Fruit fly (Drosophila melanogaster) whole organism, embryonic: Measurements from ENCODE around the gene yellow-b.

ENCODE experiments used
- Atf-2 ChIP-seq: fragments of 200-800 bp; sonication (Bioruptor generic); optimal IDR thresholded peaks from 2 replicates; lab custom pipeline; 2016; ENCODE audit warnings: missing biosample characterization, missing genetic modification characterization
- BtbVII ChIP-seq: fragments of 200-800 bp; sonication (Bioruptor generic); optimal IDR thresholded peaks from 3 replicates; lab custom pipeline; 2017; ENCODE audit warnings: missing biosample characterization, mild to moderate bottlenecking, missing genetic modification characterization
- CG10147 ChIP-seq: fragments of 200-800 bp; sonication (Bioruptor generic); optimal IDR thresholded peaks from 2 replicates; lab custom pipeline; 2019; ENCODE audit warnings: missing biosample characterization, mild to moderate bottlenecking, missing genetic modification characterization, moderate library complexity
- CG10267 ChIP-seq: fragments of 200-800 bp; sonication (Bioruptor generic); optimal IDR thresholded peaks from 2 replicates; lab custom pipeline; 2018; ENCODE audit warnings: missing biosample characterization, mild to moderate bottlenecking, missing genetic modification characterization, moderate library complexity
- CG12299 ChIP-seq: fragments of 200-800 bp; sonication (Bioruptor generic); optimal IDR thresholded peaks from 2 replicates; lab custom pipeline; 2018; ENCODE audit warnings: missing biosample characterization, mild to moderate bottlenecking, missing genetic modification characterization
- CG14050 ChIP-seq: fragments of 200-800 bp; sonication (Bioruptor generic); IDR thresholded peaks from 3 replicates; pipeline ENCODE4 v1.3.6; 2022; ENCODE audit warnings: missing biosample characterization, missing genetic modification characterization
- CG1529 ChIP-seq: fragments of 200-800 bp; sonication (Bioruptor generic); optimal IDR thresholded peaks from 3 replicates; lab custom pipeline; 2018; ENCODE audit warnings: missing biosample characterization, missing genetic modification characterization
- CG15479 ChIP-seq: fragments of 200-800 bp; sonication (Bioruptor generic); optimal IDR thresholded peaks from 3 replicates; lab custom pipeline; 2019; ENCODE audit warnings: missing biosample characterization, mild to moderate bottlenecking, missing genetic modification characterization, moderate library complexity
- CG1602 ChIP-seq: fragments of 200-800 bp; sonication (Bioruptor generic); optimal IDR thresholded peaks from 3 replicates; lab custom pipeline; 2016; ENCODE audit warnings: missing biosample characterization, missing genetic modification characterization
- CG16779 ChIP-seq: fragments of 200-800 bp; sonication (Bioruptor generic); IDR thresholded peaks from 2 replicates; pipeline ENCODE4 v1.3.6; 2022; ENCODE audit warnings: missing biosample characterization, missing genetic modification characterization
- CG17385 ChIP-seq: fragments of 200-800 bp; sonication (Bioruptor generic); optimal IDR thresholded peaks from 3 replicates; lab custom pipeline; 2018; ENCODE audit warnings: missing biosample characterization, mild to moderate bottlenecking, missing genetic modification characterization
- CG18011 ChIP-seq: fragments of 200-800 bp; sonication (Bioruptor generic); optimal IDR thresholded peaks from 2 replicates; lab custom pipeline; 2017; ENCODE audit warnings: missing biosample characterization, missing genetic modification characterization, mild to moderate bottlenecking, moderate library complexity, missing genotype
- CG18262 ChIP-seq: fragments of 200-800 bp; optimal IDR thresholded peaks from 3 replicates; lab custom pipeline; 2019; ENCODE audit warnings: missing biosample characterization, mild to moderate bottlenecking, missing genetic modification characterization, moderate library complexity
- CG34224 ChIP-seq: fragments of 200-800 bp; sonication (Bioruptor generic); IDR thresholded peaks from 3 replicates; pipeline ENCODE4 v1.3.6; 2022; ENCODE audit warnings: missing biosample characterization, missing genetic modification characterization; ENCODE audit not compliant: partially characterized antibody
- CG4424 ChIP-seq: fragments of 200-800 bp; sonication (Bioruptor generic); optimal IDR thresholded peaks from 3 replicates; lab custom pipeline; 2016; ENCODE audit warnings: missing biosample characterization, missing genetic modification characterization
- CG7928 ChIP-seq: fragments of 200-800 bp; sonication (Bioruptor generic); optimal IDR thresholded peaks from 2 replicates; lab custom pipeline; 2017; ENCODE audit warnings: missing biosample characterization, mild to moderate bottlenecking, missing genetic modification characterization
- CG8290 ChIP-seq, 3 experiments: fragments of 200-800 bp; sonication (Bioruptor generic); optimal IDR thresholded peaks; 2 replicates each; lab custom pipeline; 2016 to 2019; ENCODE audit warnings: missing biosample characterization in 3 of 3, missing genetic modification characterization in 3 of 3, mild to moderate bottlenecking in 2 of 3, moderate library complexity in 1 of 3
- CG8478 ChIP-seq: fragments of >200 bp; optimal IDR thresholded peaks from 2 replicates; lab custom pipeline; 2018
- CG8765 ChIP-seq: fragments of 200-800 bp; sonication (Bioruptor generic); IDR thresholded peaks from 2 replicates; pipeline ENCODE4 v1.3.6; 2022; ENCODE audit warnings: missing biosample characterization, missing genetic modification characterization
- CG9437 ChIP-seq: fragments of 200-800 bp; sonication (Bioruptor generic); optimal IDR thresholded peaks from 2 replicates; lab custom pipeline; 2018; ENCODE audit warnings: missing biosample characterization, mild to moderate bottlenecking, missing genetic modification characterization
- Camta ChIP-seq: fragments of 200-800 bp; sonication (Bioruptor generic); optimal IDR thresholded peaks from 2 replicates; lab custom pipeline; 2016; ENCODE audit warnings: missing biosample characterization, missing genetic modification characterization
- CoRest ChIP-seq: fragments of 200-800 bp; sonication (Bioruptor generic); optimal IDR thresholded peaks from 3 replicates; lab custom pipeline; 2018; ENCODE audit warnings: missing biosample characterization, mild to moderate bottlenecking, missing genetic modification characterization, moderate library complexity
- Doc2 ChIP-seq: fragments of 200-800 bp; sonication (Bioruptor generic); IDR thresholded peaks from 2 replicates; pipeline ENCODE4 v1.3.6; 2022; ENCODE audit warnings: missing biosample characterization, missing genetic modification characterization
- HLH4C ChIP-seq: fragments of 200-800 bp; sonication (Bioruptor generic); IDR thresholded peaks from 3 replicates; pipeline ENCODE4 v1.3.6; 2022; ENCODE audit warnings: missing biosample characterization, missing genetic modification characterization; ENCODE audit not compliant: partially characterized antibody
- Hmr ChIP-seq: fragments of 200-800 bp; sonication (Bioruptor generic); optimal IDR thresholded peaks from 3 replicates; lab custom pipeline; 2017; ENCODE audit warnings: mild to moderate bottlenecking, missing biosample characterization, missing genetic modification reagents, missing genetic modification characterization
- Hr3 ChIP-seq: fragments of 200-800 bp; sonication (Bioruptor generic); optimal IDR thresholded peaks from 3 replicates; lab custom pipeline; 2016; ENCODE audit warnings: missing biosample characterization, missing genetic modification characterization
- Neu2 ChIP-seq: fragments of 200-800 bp; sonication (Bioruptor generic); optimal IDR thresholded peaks from 3 replicates; lab custom pipeline; 2016; ENCODE audit warnings: missing biosample characterization, missing genetic modification characterization, borderline replicate concordance
- Side ChIP-seq: fragments of 200-800 bp; sonication (Bioruptor generic); optimal IDR thresholded peaks from 2 replicates; lab custom pipeline; 2016; ENCODE audit warnings: missing biosample characterization, missing genetic modification characterization
- Xrp1 ChIP-seq: fragments of 200-800 bp; sonication (Bioruptor generic); IDR thresholded peaks from 2 replicates; pipeline ENCODE4 v1.3.6; 2022; ENCODE audit warnings: missing biosample characterization, missing genetic modification characterization
- ash1 ChIP-seq: fragments of 200-800 bp; sonication (Bioruptor generic); optimal IDR thresholded peaks from 2 replicates; lab custom pipeline; 2018; ENCODE audit warnings: missing biosample characterization, mild to moderate bottlenecking, missing genetic modification characterization
- ato ChIP-seq: fragments of 200-800 bp; sonication (Bioruptor generic); IDR thresholded peaks from 2 replicates; pipeline ENCODE4 v1.3.6; 2022; ENCODE audit warnings: missing biosample characterization, missing genetic modification characterization; ENCODE audit not compliant: partially characterized antibody
- bcd ChIP-seq: fragments of 200-800 bp; sonication (Bioruptor generic); optimal IDR thresholded peaks from 2 replicates; lab custom pipeline; 2017; ENCODE audit warnings: missing biosample characterization, mild to moderate bottlenecking, missing genetic modification characterization
- ci ChIP-seq: fragments of 200-800 bp; sonication (Bioruptor generic); IDR thresholded peaks from 3 replicates; pipeline ENCODE4 v1.3.6; 2022; ENCODE audit warnings: missing biosample characterization, missing genetic modification characterization
- crc ChIP-seq: fragments of 200-800 bp; sonication (Bioruptor generic); optimal IDR thresholded peaks from 2 replicates; lab custom pipeline; 2016; ENCODE audit warnings: missing biosample characterization, missing genetic modification characterization
- crol ChIP-seq: fragments of 200-800 bp; sonication (Bioruptor generic); IDR thresholded peaks from 2 replicates; pipeline ENCODE4 v1.3.6; 2022; ENCODE audit warnings: missing biosample characterization, missing genetic modification characterization
- da ChIP-seq: fragments of 200-800 bp; sonication (Bioruptor generic); optimal IDR thresholded peaks from 2 replicates; lab custom pipeline; 2016; ENCODE audit warnings: missing biosample characterization, missing genetic modification characterization
- exex ChIP-seq: fragments of 200-800 bp; sonication (Bioruptor generic); optimal IDR thresholded peaks from 4 replicates; lab custom pipeline; 2018; ENCODE audit warnings: missing biosample characterization, mild to moderate bottlenecking, missing genetic modification characterization, moderate library complexity
- fd3F ChIP-seq: fragments of 200-800 bp; sonication (Bioruptor generic); optimal IDR thresholded peaks from 2 replicates; lab custom pipeline; 2018; ENCODE audit warnings: missing biosample characterization, mild to moderate bottlenecking, missing genetic modification characterization, moderate library complexity
- gce ChIP-seq: fragments of 200-800 bp; sonication (Bioruptor generic); IDR thresholded peaks from 3 replicates; pipeline ENCODE4 v1.3.6; 2022; ENCODE audit warnings: missing biosample characterization, missing genetic modification characterization
- gsb-n ChIP-seq: fragments of 200-800 bp; sonication (Bioruptor generic); optimal IDR thresholded peaks from 3 replicates; lab custom pipeline; 2018; ENCODE audit warnings: missing biosample characterization, mild to moderate bottlenecking, missing genetic modification characterization
- lilli ChIP-seq: fragments of 200-800 bp; sonication (Bioruptor generic); optimal IDR thresholded peaks from 3 replicates; lab custom pipeline; 2016; ENCODE audit warnings: missing biosample characterization, missing genetic modification characterization
- lmd ChIP-seq: fragments of 200-800 bp; sonication (Bioruptor generic); IDR thresholded peaks from 2 replicates; pipeline ENCODE4 v1.3.6; 2022; ENCODE audit warnings: missing biosample characterization, missing genetic modification characterization
- lov ChIP-seq, 2 experiments: fragments of 200-800 bp in 1 of 2; fragments of >200 bp in 1 of 2; sonication (Bioruptor generic) in 1 of 2; IDR thresholded peaks in 1 of 2; optimal IDR thresholded peaks in 1 of 2; 2 replicates in 1 of 2; 3 replicates in 1 of 2; pipeline versions ENCODE4 v1.3.6 to Lab custom; 2017 to 2022; ENCODE audit warnings: missing biosample characterization in 1 of 2, missing genetic modification characterization in 1 of 2
- ranshi ChIP-seq: fragments of 200-800 bp; sonication (Bioruptor generic); IDR thresholded peaks from 2 replicates; pipeline ENCODE4 v1.3.6; 2022; ENCODE audit warnings: missing biosample characterization, missing genetic modification characterization
- repo ChIP-seq: fragments of 200-800 bp; sonication (Bioruptor generic); optimal IDR thresholded peaks from 2 replicates; lab custom pipeline; 2016; ENCODE audit warnings: missing biosample characterization, missing genetic modification characterization
- ro ChIP-seq: fragments of 200-800 bp; sonication (Bioruptor generic); IDR thresholded peaks from 2 replicates; pipeline ENCODE4 v1.3.6; 2022; ENCODE audit warnings: missing biosample characterization, missing genetic modification characterization
- scrt ChIP-seq: fragments of 200-800 bp; sonication (Bioruptor generic); optimal IDR thresholded peaks from 2 replicates; lab custom pipeline; 2018; ENCODE audit warnings: missing biosample characterization, mild to moderate bottlenecking, missing genetic modification characterization, moderate library complexity
- slou ChIP-seq: fragments of 200-800 bp; sonication (Bioruptor generic); optimal IDR thresholded peaks from 3 replicates; lab custom pipeline; 2016; ENCODE audit warnings: missing biosample characterization, missing genetic modification characterization

yellow-b gene

dm6 chr2L:16715841-16716701 is 38.1 kb upstream of the yellow-b start, which contains the start of the genes Cyt-c-d and CG31808 (continued):
- peak; percentile 99 for TF ChIP-seq ci (GFP tag; lab: Robert Waterston, UW)
- TF ChIP-seq slou (GFP tag; lab: Kevin White, UChicago) = peak; percentile 91
- peak; percentile 98 for TF ChIP-seq CG1529 (GFP tag; lab: Kevin White, UChicago)
- TF ChIP-seq gsb-n = peak; percentile 98
- peak; percentile 85 for TF ChIP-seq CG10147 (GFP tag; lab: Kevin White, UChicago)
- TF ChIP-seq CG8478 (lab: Kevin White, UChicago) = no peak
- peak; percentile 87 for TF ChIP-seq CG18011 (GFP tag; lab: Kevin White, UChicago)
- TF ChIP-seq CG1602 = peak; percentile 96
- TF ChIP-seq Xrp1 (GFP tag; lab: Robert Waterston, UW) = peak; percentile 98
- peak; percentile 83 for TF ChIP-seq Doc2 (GFP tag; lab: Robert Waterston, UW)
- TF ChIP-seq ranshi (GFP tag; lab: Robert Waterston, UW) = peak; percentile 97
- TF ChIP-seq CG16779 (GFP tag; lab: Robert Waterston, UW) = peak; percentile 82
- TF ChIP-seq CG14050 (GFP tag; lab: Robert Waterston, UW) = peak; percentile 98
- TF ChIP-seq ro = peak; percentile 92
- peak; percentile 96 for TF ChIP-seq scrt
- peak; percentile 96 for TF ChIP-seq CG4424 (GFP tag; lab: Kevin White, UChicago)
- TF ChIP-seq CG34224 (GFP tag; lab: Robert Waterston, UW) = 0 out of 3 replicates have a peak, but pooled peaks have one; percentile 7
- peak; percentile 97 for TF ChIP-seq bcd
- peak; percentile 95 for TF ChIP-seq Camta
- TF ChIP-seq HLH4C = no peak
- TF ChIP-seq da (GFP tag; lab: Kevin White, UChicago) = peak; percentile 87
- peak; percentile 97 for TF ChIP-seq lmd (GFP tag; lab: Robert Waterston, UW)
- no peak for TF ChIP-seq Neu2 (GFP tag; lab: Kevin White, UChicago)
- TF ChIP-seq BtbVII (GFP tag; lab: Kevin White, UChicago) = peak; percentile 95
- TF ChIP-seq CG9437 (GFP tag; lab: Kevin White, UChicago) = peak; percentile 85
- peak; percentile 96 for TF ChIP-seq lilli (GFP tag; lab: Kevin White, UChicago)
- peak; percentile 96 for TF ChIP-seq CoRest
- peak; percentile 94 for TF ChIP-seq fd3F
- peak; percentile 83 for TF ChIP-seq CG8765 (GFP tag; lab: Robert Waterston, UW)
- TF ChIP-seq CG18262 = peak; percentile 98
- peak; percentile 97 for TF ChIP-seq gce
- peak; percentile 88 for TF ChIP-seq CG8290 (GFP tag; optimal IDR thresholded peaks at IDR 0.05; lab: Kevin White, UChicago)
- peak; percentile 84 to 93 for TF ChIP-seq CG8290 (tag; optimal IDR thresholded peaks at IDR 0.05; lab: Kevin White, UChicago)
- peak; percentile 71 for TF ChIP-seq CG7928 (GFP tag; lab: Kevin White, UChicago)
- TF ChIP-seq crol (GFP tag; lab: Robert Waterston, UW) = no peak; the same call in 1 of the 2 replicates
- peak; percentile 91 for TF ChIP-seq CG10267 (tag; lab: Kevin White, UChicago)
- TF ChIP-seq lov (optimal IDR thresholded peaks at IDR 0.05; lab: Kevin White, UChicago) = no peak
- peak; percentile 96 for TF ChIP-seq lov (GFP tag; IDR thresholded peaks at IDR 0.05; lab: Robert Waterston, UW)
- peak; percentile 88 for TF ChIP-seq Side (GFP tag; lab: Kevin White, UChicago)
- peak; percentile 90 for TF ChIP-seq Atf-2
- peak; percentile 96 for TF ChIP-seq Hr3 (GFP tag; lab: Kevin White, UChicago)
- TF ChIP-seq ato = no peak
- TF ChIP-seq exex (tag; lab: Kevin White, UChicago) = peak; percentile 76
- TF ChIP-seq crc (GFP tag; lab: Kevin White, UChicago) = peak; percentile 82
- no peak for TF ChIP-seq CG15479
- no peak for TF ChIP-seq ash1
- TF ChIP-seq Hmr = peak; percentile 98
- peak; percentile 88 for TF ChIP-seq repo (GFP tag; lab: Kevin White, UChicago)
- peak; percentile 96 for TF ChIP-seq CG12299 (tag; lab: Kevin White, UChicago)
- peak; percentile 94 for TF ChIP-seq CG17385 (GFP tag; lab: Kevin White, UChicago)
